Worm (Caenorhabditis elegans): ENCODE data around the gene hpo-26.

hpo-26 gene

ce11 chrV:6559585-6559984 lies 26.7 kb upstream of the hpo-26 start (continued):
- TF ChIP-seq madf-9 (GFP tag; conservative IDR thresholded peaks at IDR 0.05) (peak; percentile 69), mdl-1 (tag; optimal IDR thresholded peaks at IDR 0.05) (no peak), F26F4.8 (GFP tag; conservative IDR thresholded peaks at IDR 0.05) (peak; percentile 93), T20F7.1 (GFP tag; optimal IDR thresholded peaks at IDR 0.05) (no peak), lin-1 (GFP tag; IDR thresholded peaks at IDR 0.05) (no peak), aha-1 (tag) (no peak), spr-1 (tag; optimal IDR thresholded peaks at IDR 0.05) (peak; percentile 53), ceh-32 (tag; optimal IDR thresholded peaks at IDR 0.05; ENCODE audit: poor library complexity) (no peak), fos-1 (tag; optimal IDR thresholded peaks at IDR 0.05) (no peak), snpc-4 (tag; optimal IDR thresholded peaks at IDR 0.05) (no peak), zag-1 (tag; optimal IDR thresholded peaks at IDR 0.05) (no peak), daf-8 (GFP tag; IDR thresholded peaks at IDR 0.05) (no peak), jun-1 (tag; optimal IDR thresholded peaks at IDR 0.05) (no peak), nhr-6 (tag; optimal IDR thresholded peaks at IDR 0.05) (no peak), snpc-1.2 (GFP tag; IDR thresholded peaks at IDR 0.05) (no peak), hif-1 (tag; optimal IDR thresholded peaks at IDR 0.05) (no peak), cey-2 (tag; optimal IDR thresholded peaks at IDR 0.05; ENCODE audit: borderline replicate concordance, insufficient read depth) (no peak), aly-2 (tag; optimal IDR thresholded peaks at IDR 0.05) (no peak), nhr-76 (tag; optimal IDR thresholded peaks at IDR 0.05) (no peak), hlh-11 (tag; optimal IDR thresholded peaks at IDR 0.05) (no peak), nhr-237 (tag; optimal IDR thresholded peaks at IDR 0.05) (no peak), D1046.2 (GFP tag; IDR thresholded peaks at IDR 0.05) (peak; percentile 52; the same call in 1 of the 2 replicates), F44E2.7 (GFP tag; IDR thresholded peaks at IDR 0.05) (peak; percentile 88; the same call in 1 of the 2 replicates), ceh-20 (GFP tag; IDR thresholded peaks at IDR 0.05) (0 out of 2 replicates have a peak, but pooled peaks have one; percentile 57), ces-1 (GFP tag; optimal IDR thresholded peaks at IDR 0.05) (no peak), mxl-3 (GFP tag; optimal IDR thresholded peaks at IDR 0.05) (no peak), unc-39 (tag; optimal IDR thresholded peaks at IDR 0.05) (no peak), ceh-44 (GFP tag; IDR thresholded peaks at IDR 0.05) (peak; percentile 82; the same call in 1 of the 2 replicates), nhr-25 (tag; optimal IDR thresholded peaks at IDR 0.05; ENCODE audit: borderline replicate concordance, insufficient read depth) (no peak), ztf-11 (tag; optimal IDR thresholded peaks at IDR 0.05) (no peak), skn-1 (tag; optimal IDR thresholded peaks at IDR 0.05) (no peak), tag-97 (GFP tag; IDR thresholded peaks at IDR 0.05) (no peak), pha-4 (GFP tag; IDR thresholded peaks at IDR 0.05) (peak; percentile 83; the same call in 1 of the 2 replicates), pha-4 (tag; optimal IDR thresholded peaks at IDR 0.05) (no peak), hlh-30 (tag; optimal IDR thresholded peaks at IDR 0.05; ENCODE audit: insufficient read depth) (no peak), tra-1 (GFP tag; IDR thresholded peaks at IDR 0.05) (no peak), madf-5 (GFP tag; IDR thresholded peaks at IDR 0.05) (0 out of 4 replicates have a peak, but pooled peaks of 1 of the 2 experiments have one; percentile 52), lsy-2 (tag; optimal IDR thresholded peaks at IDR 0.05) (no peak), mdt-29 (GFP tag; IDR thresholded peaks at IDR 0.05) (no peak), arid-1 (GFP tag; conservative IDR thresholded peaks at IDR 0.05) (peak; percentile 78), F10B5.3 (tag; optimal IDR thresholded peaks at IDR 0.05) (no peak), gei-8 (GFP tag; optimal IDR thresholded peaks at IDR 0.05) (peak; percentile 64), ctbp-1 (GFP tag; IDR thresholded peaks at IDR 0.05) (no peak; the same call in 1 of the 2 replicates), nhr-48 (tag; optimal IDR thresholded peaks at IDR 0.05) (peak; percentile 29), egl-27 (tag; optimal IDR thresholded peaks at IDR 0.05) (no peak), dmd-8 (GFP tag; IDR thresholded peaks at IDR 0.05) (peak; percentile 96), lin-39 (tag; optimal IDR thresholded peaks at IDR 0.05) (no peak), T26A8.4 (GFP tag; IDR thresholded peaks at IDR 0.05) (no peak), ceh-62 (tag; optimal IDR thresholded peaks at IDR 0.05) (no peak), nhr-10 (tag; optimal IDR thresholded peaks at IDR 0.05) (no peak), nhr-41 (GFP tag; IDR thresholded peaks at IDR 0.05) (0 out of 2 replicates have a peak, but pooled peaks have one; percentile 57), nhr-28 (tag; optimal IDR thresholded peaks at IDR 0.05) (peak; percentile 24)
